Fruit fly (Drosophila melanogaster) S2 (cell line): ENCODE measurements around the gene SkpD.

Experiments used
- CG8478 ChIP-seq: fragments of >200 bp; optimal IDR thresholded peaks from 2 replicates; lab custom pipeline; 2018
- CTCF ChIP-seq, 2 experiments: fragments of >200 bp; optimal IDR thresholded peaks; 2 replicates each; lab custom pipeline; 2018

Gene SkpD

dm6 chrX:19812429-19812828 lies at the start of gene SkpD:
SkpD (plus strand) TSS chrX:19812729.
- TF ChIP-seq CTCF (optimal IDR thresholded peaks at IDR 0.05; lab: Kevin White, UChicago), result no peak
- TF ChIP-seq CG8478, result no peak

- TF ChIP-seq CG8478 (no peak), CTCF (optimal IDR thresholded peaks at IDR 0.05; lab: Kevin White, UChicago) (no peak)
Observed at dm6 chrX:19763440-19764002, 49.0 kb upstream of the SkpD start.

- TF ChIP-seq CTCF (optimal IDR thresholded peaks at IDR 0.05; lab: Kevin White, UChicago), result no peak
- no peak for TF ChIP-seq CG8478
Observed at dm6 chrX:19764824-19765489, 47.6 kb upstream of the SkpD start, which contains the start of gene CG12702. CG12702 (minus strand) TSS chrX:19764874.

dm6 chrX:19765490-19766212 lies 46.9 kb upstream of the SkpD start:
- TF ChIP-seq CTCF (optimal IDR thresholded peaks at IDR 0.05; lab: Kevin White, UChicago) (no peak), CG8478 (no peak)

- TF ChIP-seq CG8478 (no peak), CTCF (optimal IDR thresholded peaks at IDR 0.05; lab: Kevin White, UChicago) (no peak)
Observed at dm6 chrX:19769821-19770519, 42.6 kb upstream of the SkpD start.

- TF ChIP-seq CG8478 (no peak), CTCF (optimal IDR thresholded peaks at IDR 0.05; lab: Kevin White, UChicago) (no peak)
Observed at dm6 chrX:19772002-19772622, 40.4 kb upstream of the SkpD start.

dm6 chrX:19773734-19774702 lies 38.5 kb upstream of the SkpD start:
- no peak for TF ChIP-seq CTCF (optimal IDR thresholded peaks at IDR 0.05; lab: Kevin White, UChicago)

dm6 chrX:19775055-19775645 lies 37.4 kb upstream of the SkpD start:
- TF ChIP-seq CG8478, result no peak
- TF ChIP-seq CTCF (optimal IDR thresholded peaks at IDR 0.05; lab: Kevin White, UChicago), result no peak

dm6 chrX:19781861-19782260 lies 30.7 kb upstream of the SkpD start:
- TF ChIP-seq CG8478 (no peak), CTCF (optimal IDR thresholded peaks at IDR 0.05; lab: Kevin White, UChicago) (no peak)

- TF ChIP-seq CG8478, result no peak
- no peak for TF ChIP-seq CTCF (optimal IDR thresholded peaks at IDR 0.05; lab: Kevin White, UChicago)
Observed at dm6 chrX:19782736-19783325, 29.7 kb upstream of the SkpD start.

dm6 chrX:19783457-19783856 lies 29.1 kb upstream of the SkpD start, which contains the start of gene zld:
zld (minus strand) TSS chrX:19783548.
- no peak for TF ChIP-seq CG8478
- TF ChIP-seq CTCF (optimal IDR thresholded peaks at IDR 0.05; lab: Kevin White, UChicago), result no peak

- no peak for TF ChIP-seq CTCF (optimal IDR thresholded peaks at IDR 0.05; lab: Kevin White, UChicago)
- no peak for TF ChIP-seq CG8478
Observed at dm6 chrX:19784875-19785274, 27.7 kb upstream of the SkpD start.

dm6 chrX:19785403-19785802 lies 27.1 kb upstream of the SkpD start:
- no peak for TF ChIP-seq CTCF (optimal IDR thresholded peaks at IDR 0.05; lab: Kevin White, UChicago)
- TF ChIP-seq CG8478, result no peak
